2 fruit fly cellular contexts compared by ENCODE assay signal in the genomic region with DNA sequence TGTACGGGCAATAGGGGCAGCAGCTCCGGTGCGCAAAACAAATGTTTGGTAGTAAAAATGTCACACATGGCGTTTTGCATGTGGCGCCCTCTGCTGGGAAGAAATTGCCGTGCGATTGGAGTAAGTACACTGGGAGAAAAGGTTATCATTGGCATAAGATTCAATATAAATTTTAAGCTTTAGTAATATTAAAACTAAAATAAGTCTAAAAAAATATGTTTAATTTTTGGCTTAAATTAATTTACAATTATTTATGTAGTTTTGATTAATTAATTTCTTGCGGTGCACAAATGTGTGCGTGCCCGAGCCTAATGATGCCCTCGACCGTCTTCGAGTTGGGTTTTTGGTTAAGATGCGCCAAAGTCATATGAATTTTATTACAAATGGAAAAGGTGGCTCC.
TF ChIP-seq lines count a peak whose summit lies in the region.

No protein-coding gene starts in this region.

TF ChIP-seq in whole organism, embryonic, 481 proteins besides CTCF, POLR2A, EP300 and RAD21 (continued from another document and continues in another):
- 0 out of 2 replicates have a peak, but pooled peaks have one; percentile 58 for TF ChIP-seq danr (GFP tag; IDR thresholded peaks at IDR 0.05; lab: Robert Waterston, UW)
- TF ChIP-seq CG7357 (GFP tag; IDR thresholded peaks at IDR 0.05; lab: Robert Waterston, UW), result peak; percentile 49; the same call in 2 of the 3 replicates
- TF ChIP-seq slp2 (GFP tag; optimal IDR thresholded peaks at IDR 0.05; lab: Kevin White, UChicago), result peak; percentile 23
- TF ChIP-seq CG8281 (tag; optimal IDR thresholded peaks at IDR 0.05; lab: Kevin White, UChicago), result peak; percentile 9
- peak; percentile 34; the same call in 1 of the 2 replicates for TF ChIP-seq CG14667 (GFP tag; IDR thresholded peaks at IDR 0.05; lab: Robert Waterston, UW)
- no peak for TF ChIP-seq tll (GFP tag; optimal IDR thresholded peaks at IDR 0.05; lab: Kevin White, UChicago)
- no peak for TF ChIP-seq pfk (GFP tag; optimal IDR thresholded peaks at IDR 0.05; lab: Kevin White, UChicago)
- peak; percentile 30 to 53 for TF ChIP-seq Pdp1 (GFP tag; optimal IDR thresholded peaks at IDR 0.05; lab: Kevin White, UChicago)
- no peak for TF ChIP-seq CG18011 (GFP tag; optimal IDR thresholded peaks at IDR 0.05; lab: Kevin White, UChicago)
- TF ChIP-seq CG3847 (GFP tag; IDR thresholded peaks at IDR 0.05; lab: Robert Waterston, UW), result peak; percentile 56; the same call in 1 of the 2 replicates
- no peak for TF ChIP-seq MESR4 (GFP tag; optimal IDR thresholded peaks at IDR 0.05; lab: Kevin White, UChicago)
- TF ChIP-seq Vsx1 (GFP tag; optimal IDR thresholded peaks at IDR 0.05; lab: Kevin White, UChicago), result no peak
- TF ChIP-seq fd96Cb (tag; optimal IDR thresholded peaks at IDR 0.05; lab: Kevin White, UChicago), result peak; percentile 61
- TF ChIP-seq scrt (GFP tag; optimal IDR thresholded peaks at IDR 0.05; lab: Kevin White, UChicago), result peak; percentile 35
- peak; percentile 4 for TF ChIP-seq CG12219 (GFP tag; optimal IDR thresholded peaks at IDR 0.05; lab: Kevin White, UChicago)
- TF ChIP-seq dimm (GFP tag; IDR thresholded peaks at IDR 0.05; lab: Robert Waterston, UW), result 0 out of 2 replicates have a peak, but pooled peaks have one; percentile 12
- TF ChIP-seq Myb (GFP tag; optimal IDR thresholded peaks at IDR 0.05; lab: Kevin White, UChicago), result no peak
- TF ChIP-seq org-1 (GFP tag; optimal IDR thresholded peaks at IDR 0.05; lab: Kevin White, UChicago), result peak; percentile 18
- TF ChIP-seq Hr51 (GFP tag; optimal IDR thresholded peaks at IDR 0.05; lab: Kevin White, UChicago), result peak in 1 of 2 experiments; percentile 67
- TF ChIP-seq CG6175 (GFP tag; IDR thresholded peaks at IDR 0.05; lab: Robert Waterston, UW), result no peak
- TF ChIP-seq CG6272 (GFP tag; IDR thresholded peaks at IDR 0.05; lab: Robert Waterston, UW), result peak; percentile 39; the same call in 1 of the 2 replicates
- peak; percentile 46 for TF ChIP-seq CG12769 (tag; optimal IDR thresholded peaks at IDR 0.05; lab: Kevin White, UChicago)
- peak; percentile 13 for TF ChIP-seq fd64A (GFP tag; optimal IDR thresholded peaks at IDR 0.05; lab: Kevin White, UChicago)
- peak; percentile 68 for TF ChIP-seq CoRest (tag; optimal IDR thresholded peaks at IDR 0.05; lab: Kevin White, UChicago)
- TF ChIP-seq CG1832 (GFP tag; optimal IDR thresholded peaks at IDR 0.05; lab: Kevin White, UChicago), result no peak
- TF ChIP-seq CG5180 (GFP tag; optimal IDR thresholded peaks at IDR 0.05; lab: Kevin White, UChicago), result no peak
- 0 out of 3 replicates have a peak, but pooled peaks have one; percentile 46 for TF ChIP-seq CG34422 (GFP tag; IDR thresholded peaks at IDR 0.05; lab: Robert Waterston, UW)
- TF ChIP-seq ems (GFP tag; optimal IDR thresholded peaks at IDR 0.05; lab: Kevin White, UChicago), result peak; percentile 52
- peak; percentile 78 for TF ChIP-seq Ptx1 (GFP tag; IDR thresholded peaks at IDR 0.05; lab: Robert Waterston, UW)
- peak; percentile 95 for TF ChIP-seq sens (GFP tag; lab: Kevin White, UChicago)
- no peak for TF ChIP-seq rib (GFP tag; IDR thresholded peaks at IDR 0.05; lab: Robert Waterston, UW)
- TF ChIP-seq grn (GFP tag; optimal IDR thresholded peaks at IDR 0.05; lab: Kevin White, UChicago), result no peak
- no peak for TF ChIP-seq Nf-YB (GFP tag; optimal IDR thresholded peaks at IDR 0.05; lab: Kevin White, UChicago)
- TF ChIP-seq CG8359 (GFP tag; optimal IDR thresholded peaks at IDR 0.05; lab: Kevin White, UChicago; ENCODE audit: borderline replicate concordance), result no peak
- peak; percentile 11 for TF ChIP-seq Antp (GFP tag; optimal IDR thresholded peaks at IDR 0.05; lab: Kevin White, UChicago)
- 0 out of 3 replicates have a peak, but pooled peaks have one; percentile 68 for TF ChIP-seq CG2199 (GFP tag; IDR thresholded peaks at IDR 0.05; lab: Robert Waterston, UW)
- TF ChIP-seq psq (GFP tag; optimal IDR thresholded peaks at IDR 0.05; lab: Kevin White, UChicago), result no peak
- peak; percentile 60; the same call in 1 of the 2 replicates for TF ChIP-seq CG7372 (GFP tag; IDR thresholded peaks at IDR 0.05; lab: Robert Waterston, UW)
- peak; percentile 78 for TF ChIP-seq CG11504 (tag; optimal IDR thresholded peaks at IDR 0.05; lab: Kevin White, UChicago)
- TF ChIP-seq repo (GFP tag; optimal IDR thresholded peaks at IDR 0.05; lab: Kevin White, UChicago), result no peak
- peak; percentile 65 for TF ChIP-seq Atf6 (GFP tag; IDR thresholded peaks at IDR 0.05; lab: Robert Waterston, UW)
- TF ChIP-seq NC2β (GFP tag; optimal IDR thresholded peaks at IDR 0.05; lab: Kevin White, UChicago), result no peak
- peak; percentile 78 for TF ChIP-seq dmrt99B (tag; optimal IDR thresholded peaks at IDR 0.05; lab: Kevin White, UChicago)
- no peak for TF ChIP-seq bigmax (GFP tag; optimal IDR thresholded peaks at IDR 0.05; lab: Kevin White, UChicago)
- TF ChIP-seq seq (GFP tag; IDR thresholded peaks at IDR 0.05; lab: Robert Waterston, UW), result peak; percentile 75
- no peak for TF ChIP-seq run (tag; optimal IDR thresholded peaks at IDR 0.05; lab: Kevin White, UChicago)
- peak; percentile 53 for TF ChIP-seq Chrac-16 (GFP tag; optimal IDR thresholded peaks at IDR 0.05; lab: Kevin White, UChicago)
- TF ChIP-seq croc (GFP tag; conservative IDR thresholded peaks at IDR 0.05; lab: Robert Waterston, UW), result peak; percentile 39; the same call in 2 of the 3 replicates
- peak; percentile 21 for TF ChIP-seq bab2 (GFP tag; optimal IDR thresholded peaks at IDR 0.05; lab: Kevin White, UChicago)
- TF ChIP-seq Mes4 (GFP tag; optimal IDR thresholded peaks at IDR 0.05; lab: Kevin White, UChicago), result no peak
- TF ChIP-seq sisA (GFP tag; IDR thresholded peaks at IDR 0.05; lab: Robert Waterston, UW), result peak; percentile 78
- peak; percentile 11 for TF ChIP-seq Bteb2 (GFP tag; optimal IDR thresholded peaks at IDR 0.05; lab: Kevin White, UChicago)
- no peak for TF ChIP-seq sna (GFP tag; IDR thresholded peaks at IDR 0.05; lab: Robert Waterston, UW; ENCODE audit: partially characterized antibody)
- peak; percentile 42; the same call in 1 of the 2 replicates for TF ChIP-seq peb (GFP tag; IDR thresholded peaks at IDR 0.05; lab: Robert Waterston, UW)
- peak; percentile 65 for TF ChIP-seq grau (tag; optimal IDR thresholded peaks at IDR 0.05; lab: Kevin White, UChicago)
- TF ChIP-seq Bgb (GFP tag; IDR thresholded peaks at IDR 0.05; lab: Robert Waterston, UW; ENCODE audit: partially characterized antibody), result no peak
- TF ChIP-seq Trl (optimal IDR thresholded peaks at IDR 0.05; lab: Kevin White, UChicago), result no peak
- TF ChIP-seq Trl (GFP tag; optimal IDR thresholded peaks at IDR 0.05; lab: Kevin White, UChicago), result peak; percentile 31
- peak; percentile 9 for TF ChIP-seq Dad (GFP tag; optimal IDR thresholded peaks at IDR 0.05; lab: Kevin White, UChicago)
- no peak for TF ChIP-seq CG16779 (GFP tag; IDR thresholded peaks at IDR 0.05; lab: Robert Waterston, UW)
- TF ChIP-seq sug (tag; optimal IDR thresholded peaks at IDR 0.05; lab: Kevin White, UChicago), result peak; percentile 56
- no peak for TF ChIP-seq ash1 (GFP tag; optimal IDR thresholded peaks at IDR 0.05; lab: Kevin White, UChicago)

TF ChIP-seq in whole organism, prepupa, 60 proteins besides CTCF, POLR2A, EP300 and RAD21 (continued from another document):
- TF ChIP-seq Sox14 (GFP tag; optimal IDR thresholded peaks at IDR 0.05; lab: Kevin White, UChicago) (no peak), CG6163 (GFP tag; IDR thresholded peaks at IDR 0.05; lab: Robert Waterston, UW) (peak; percentile 63), Hr39 (GFP tag; optimal IDR thresholded peaks at IDR 0.05; lab: Kevin White, UChicago) (peak; percentile 23), salr (GFP tag; optimal IDR thresholded peaks at IDR 0.05; lab: Kevin White, UChicago) (no peak), topi (GFP tag; optimal IDR thresholded peaks at IDR 0.05; lab: Kevin White, UChicago) (no peak), Eip75B (GFP tag; optimal IDR thresholded peaks at IDR 0.05; lab: Kevin White, UChicago) (no peak), OdsH (GFP tag; optimal IDR thresholded peaks at IDR 0.05; lab: Kevin White, UChicago) (no peak), CG6808 (GFP tag; optimal IDR thresholded peaks at IDR 0.05; lab: Kevin White, UChicago) (no peak), CG3919 (GFP tag; optimal IDR thresholded peaks at IDR 0.05; lab: Kevin White, UChicago) (peak; percentile 34), Lpt (GFP tag; optimal IDR thresholded peaks at IDR 0.05; lab: Kevin White, UChicago) (no peak), CG4318 (GFP tag; optimal IDR thresholded peaks at IDR 0.05; lab: Kevin White, UChicago) (no peak), spab (GFP tag; optimal IDR thresholded peaks at IDR 0.05; lab: Kevin White, UChicago) (peak; percentile 11), CG11902 (GFP tag; optimal IDR thresholded peaks at IDR 0.05; lab: Kevin White, UChicago) (no peak), CG6792 (GFP tag; optimal IDR thresholded peaks at IDR 0.05; lab: Kevin White, UChicago) (no peak), dac (GFP tag; optimal IDR thresholded peaks at IDR 0.05; lab: Kevin White, UChicago) (no peak), CG8319 (GFP tag; optimal IDR thresholded peaks at IDR 0.05; lab: Kevin White, UChicago) (no peak), Ets96B (tag; optimal IDR thresholded peaks at IDR 0.05; lab: Kevin White, UChicago) (peak; percentile 28), Hr38 (GFP tag; optimal IDR thresholded peaks at IDR 0.05; lab: Kevin White, UChicago) (no peak), CG1621 (tag; optimal IDR thresholded peaks at IDR 0.05; lab: Kevin White, UChicago) (no peak), CG11762 (GFP tag; optimal IDR thresholded peaks at IDR 0.05; lab: Kevin White, UChicago; ENCODE audit: insufficient read depth) (no peak), CG15336 (GFP tag; IDR thresholded peaks at IDR 0.05; lab: Robert Waterston, UW) (no peak), Ets21C (GFP tag; optimal IDR thresholded peaks at IDR 0.05; lab: Kevin White, UChicago) (no peak), CG8119 (GFP tag; IDR thresholded peaks at IDR 0.05; lab: Robert Waterston, UW) (0 out of 3 replicates have a peak, but pooled peaks have one; percentile 37), achi (GFP tag; optimal IDR thresholded peaks at IDR 0.05; lab: Kevin White, UChicago) (peak; percentile 18), ss (GFP tag; optimal IDR thresholded peaks at IDR 0.05; lab: Kevin White, UChicago) (peak in 1 of 2 experiments; percentile 5), pdm3 (GFP tag; optimal IDR thresholded peaks at IDR 0.05; lab: Kevin White, UChicago) (peak; percentile 15), Blimp-1 (GFP tag; optimal IDR thresholded peaks at IDR 0.05; lab: Kevin White, UChicago) (no peak), CG10669 (GFP tag; optimal IDR thresholded peaks at IDR 0.05; lab: Kevin White, UChicago) (peak; percentile 19), CG32006 (GFP tag; optimal IDR thresholded peaks at IDR 0.05; lab: Kevin White, UChicago) (peak; percentile 43), CG34406 (GFP tag; optimal IDR thresholded peaks at IDR 0.05; lab: Kevin White, UChicago) (no peak), net (GFP tag; optimal IDR thresholded peaks at IDR 0.05; lab: Kevin White, UChicago) (no peak), CG11294 (GFP tag; IDR thresholded peaks at IDR 0.05; lab: Robert Waterston, UW) (no peak), lz (GFP tag; optimal IDR thresholded peaks at IDR 0.05; lab: Kevin White, UChicago) (peak; percentile 19), Sox102F (GFP tag; optimal IDR thresholded peaks at IDR 0.05; lab: Kevin White, UChicago) (no peak), acj6 (GFP tag; optimal IDR thresholded peaks at IDR 0.05; lab: Kevin White, UChicago) (peak; percentile 28), CG10631 (GFP tag; optimal IDR thresholded peaks at IDR 0.05; lab: Kevin White, UChicago) (peak; percentile 29), svp (GFP tag; lab: Kevin White, UChicago) (peak; percentile 69)
